Worm (Caenorhabditis elegans) whole organism, L1 larva: ENCODE measurements around the gene nhr-277.
A peak's percentile ranks its signal among the peaks of the same experiment; 100 is the strongest.

Source experiments
- C34B4.2 ChIP-seq: sonication (generic microtip); optimal IDR thresholded peaks from 2 replicates; lab custom pipeline; 2017; ENCODE audit warnings: mild to moderate bottlenecking, missing genetic modification characterization, missing compliant biosample characterization
- F16B12.6 ChIP-seq: fragments of 150-350 bp; optimal IDR thresholded peaks from 2 replicates; lab custom pipeline; 2014; ENCODE audit warnings: missing biosample characterization, missing genetic modification characterization
- aha-1 ChIP-seq: fragments of 150-350 bp; optimal IDR thresholded peaks from 2 replicates; lab custom pipeline; 2014; ENCODE audit warnings: missing biosample characterization, missing genetic modification characterization
- alr-1 ChIP-seq: fragments of 200-800 bp; sonication (Bioruptor generic); optimal IDR thresholded peaks from 2 replicates; lab custom pipeline; 2018; ENCODE audit warnings: borderline replicate concordance, mild to moderate bottlenecking, missing genetic modification characterization, missing compliant biosample characterization
- ama-1 ChIP-seq: fragments of 150-350 bp; optimal IDR thresholded peaks from 2 replicates; lab custom pipeline; 2014
- blmp-1 ChIP-seq: fragments of 150-350 bp; optimal IDR thresholded peaks from 2 replicates; lab custom pipeline; 2014; ENCODE audit warnings: missing biosample characterization, missing genetic modification characterization
- ceh-63 ChIP-seq: fragments of 200-800 bp; sonication (Bioruptor generic); optimal IDR thresholded peaks from 2 replicates; lab custom pipeline; 2018; ENCODE audit warnings: mild to moderate bottlenecking, missing genetic modification characterization, missing compliant biosample characterization
- ceh-82 ChIP-seq, 3 experiments: fragments of 150-350 bp in 1 of 3; sonication (generic microtip) in 2 of 3; optimal IDR thresholded peaks; 2 replicates each; lab custom pipeline; 2014 to 2017; ENCODE audit warnings: missing biosample characterization in 3 of 3, missing genetic modification characterization in 3 of 3
- ceh-88 ChIP-seq: fragments of 200-800 bp; sonication (Bioruptor generic); IDR thresholded peaks from 2 replicates; pipeline ENCODE4 v1.3.6; 2022; ENCODE audit warnings: missing genetic modification characterization, missing compliant biosample characterization
- ceh-90 ChIP-seq: sonication (generic microtip); optimal IDR thresholded peaks from 2 replicates; lab custom pipeline; 2016; ENCODE audit warnings: missing genetic modification characterization, missing compliant biosample characterization
- ces-1 ChIP-seq: fragments of 150-350 bp; optimal IDR thresholded peaks from 2 replicates; lab custom pipeline; 2014; ENCODE audit warnings: missing biosample characterization, missing genetic modification reagents, missing genetic modification characterization
- dpl-1 ChIP-seq, 3 experiments: fragments of 150-350 bp in 2 of 3; sonication (generic microtip) in 1 of 3; optimal IDR thresholded peaks; 2 replicates each; lab custom pipeline; 2014 to 2017; ENCODE audit warnings: missing biosample characterization in 3 of 3, missing genetic modification characterization in 3 of 3, missing genetic modification reagents in 3 of 3
- dsc-1 ChIP-seq: sonication (generic microtip); optimal IDR thresholded peaks from 2 replicates; lab custom pipeline; 2016; ENCODE audit warnings: mild to moderate bottlenecking, missing genetic modification characterization, missing compliant biosample characterization
- efl-1 ChIP-seq, 4 experiments: fragments of 150-350 bp; optimal IDR thresholded peaks in 3 of 4; peaks in 1 of 4; 1 replicate in 1 of 4; 2 replicates in 3 of 4; lab custom pipeline; 2014; ENCODE audit warnings: missing biosample characterization in 2 of 4, missing genetic modification characterization in 2 of 4, missing genetic modification reagents in 2 of 4
- egl-27 ChIP-seq, 2 experiments: fragments of 150-350 bp in 1 of 2; sonication (generic microtip); optimal IDR thresholded peaks; 3 replicates each; lab custom pipeline; 2017 to 2018; ENCODE audit warnings: missing biosample characterization in 2 of 2, missing genetic modification characterization in 2 of 2, missing genetic modification reagents in 2 of 2
- elt-2 ChIP-seq: sonication (generic microtip); optimal IDR thresholded peaks from 2 replicates; lab custom pipeline; 2016; ENCODE audit warnings: missing genetic modification characterization, mild to moderate bottlenecking, inconsistent platforms, missing compliant biosample characterization, missing genetic modification reagents
- elt-3 ChIP-seq, 6 experiments: fragments of 150-350 bp in 1 of 6; sonication (generic microtip); optimal IDR thresholded peaks; 2 replicates each; lab custom pipeline; 2017 to 2018; ENCODE audit warnings: missing biosample characterization in 6 of 6, missing genetic modification characterization in 6 of 6, inconsistent platforms in 1 of 6
- fkh-10 ChIP-seq: sonication (generic microtip); optimal IDR thresholded peaks from 2 replicates; lab custom pipeline; 2017; ENCODE audit warnings: missing biosample characterization, missing genetic modification reagents, missing genetic modification characterization
- fkh-4 ChIP-seq: sonication (generic microtip); optimal IDR thresholded peaks from 2 replicates; lab custom pipeline; 2016; ENCODE audit warnings: missing compliant biosample characterization, missing genetic modification characterization, borderline replicate concordance
- fos-1 ChIP-seq: fragments of 150-350 bp; optimal IDR thresholded peaks from 2 replicates; lab custom pipeline; 2014; ENCODE audit warnings: missing biosample characterization, missing genetic modification characterization
- hlh-17 ChIP-seq: fragments of 200-800 bp; sonication (Bioruptor generic); optimal IDR thresholded peaks from 2 replicates; lab custom pipeline; 2018; ENCODE audit warnings: missing genetic modification characterization, mild to moderate bottlenecking, missing compliant biosample characterization, moderate library complexity, borderline replicate concordance
- hlh-4 ChIP-seq: sonication (generic microtip); optimal IDR thresholded peaks from 2 replicates; lab custom pipeline; 2016; ENCODE audit warnings: mild to moderate bottlenecking, missing genetic modification characterization, missing compliant biosample characterization
- hpl-2 ChIP-seq: fragments of 150-350 bp; optimal IDR thresholded peaks from 2 replicates; lab custom pipeline; 2014; ENCODE audit warnings: missing biosample characterization, missing genetic modification reagents, missing genetic modification characterization
- jun-1 ChIP-seq: fragments of 150-350 bp; optimal IDR thresholded peaks from 2 replicates; lab custom pipeline; 2014; ENCODE audit warnings: missing biosample characterization, missing genetic modification reagents, missing genetic modification characterization
- lin-15B ChIP-seq: fragments of 150-350 bp; sonication (generic microtip); optimal IDR thresholded peaks from 3 replicates; lab custom pipeline; 2014; ENCODE audit warnings: missing biosample characterization, missing genetic modification characterization
- lin-39 ChIP-seq: fragments of 150-350 bp; optimal IDR thresholded peaks from 2 replicates; lab custom pipeline; 2014; ENCODE audit warnings: missing biosample characterization, missing genetic modification reagents, missing genetic modification characterization
- mab-9 ChIP-seq: fragments of 200-800 bp; sonication (Bioruptor generic); IDR thresholded peaks from 2 replicates; pipeline ENCODE4 v1.3.6; 2022; ENCODE audit warnings: missing genetic modification reagents, missing genetic modification characterization, missing compliant biosample characterization
- mdl-1 ChIP-seq, 2 experiments: fragments of 150-350 bp; optimal IDR thresholded peaks; 2 replicates each; lab custom pipeline; 2014 to 2017; ENCODE audit warnings: missing biosample characterization in 2 of 2, missing genetic modification characterization in 2 of 2, inconsistent platforms in 1 of 2
- mef-2 ChIP-seq: fragments of 150-350 bp; optimal IDR thresholded peaks from 2 replicates; lab custom pipeline; 2014; ENCODE audit warnings: missing biosample characterization, missing genetic modification characterization
- mep-1 ChIP-seq: fragments of 150-350 bp; optimal IDR thresholded peaks from 2 replicates; lab custom pipeline; 2014; ENCODE audit warnings: missing biosample characterization, missing genetic modification characterization
- nhr-11 ChIP-seq: fragments of 150-350 bp; optimal IDR thresholded peaks from 2 replicates; lab custom pipeline; 2014; ENCODE audit warnings: missing biosample characterization, missing genetic modification characterization
- nhr-19 ChIP-seq: fragments of 200-800 bp; sonication (Bioruptor generic); conservative IDR thresholded peaks from 2 replicates; pipeline ENCODE4 v1.3.6; 2022; ENCODE audit warnings: missing genetic modification characterization, missing compliant biosample characterization
- nhr-20 ChIP-seq: sonication (generic microtip); optimal IDR thresholded peaks from 2 replicates; lab custom pipeline; 2016; ENCODE audit warnings: mild to moderate bottlenecking, missing genetic modification characterization, missing compliant biosample characterization
- nhr-237 ChIP-seq: fragments of 150-350 bp; optimal IDR thresholded peaks from 2 replicates; lab custom pipeline; 2014; ENCODE audit warnings: missing biosample characterization, missing genetic modification characterization
- nhr-47 ChIP-seq: sonication (generic microtip); optimal IDR thresholded peaks from 2 replicates; lab custom pipeline; 2016; ENCODE audit warnings: mild to moderate bottlenecking, missing genetic modification characterization, moderate library complexity, missing compliant biosample characterization
- nhr-71 ChIP-seq: sonication (generic microtip); optimal IDR thresholded peaks from 2 replicates; lab custom pipeline; 2016; ENCODE audit warnings: mild to moderate bottlenecking, missing genetic modification characterization, moderate library complexity, missing compliant biosample characterization
- nhr-84 ChIP-seq: sonication (generic microtip); optimal IDR thresholded peaks from 2 replicates; lab custom pipeline; 2017; ENCODE audit warnings: missing biosample characterization, missing genetic modification characterization
- nhr-90 ChIP-seq: sonication (generic microtip); optimal IDR thresholded peaks from 2 replicates; lab custom pipeline; 2016; ENCODE audit warnings: mild to moderate bottlenecking, missing genetic modification characterization, missing compliant biosample characterization; ENCODE audit not compliant: poor library complexity
- pag-3 ChIP-seq: sonication (generic microtip); optimal IDR thresholded peaks from 2 replicates; lab custom pipeline; 2017; ENCODE audit warnings: missing genetic modification characterization, mild to moderate bottlenecking, missing compliant biosample characterization, antibody characterized with exemption, borderline replicate concordance; ENCODE audit not compliant: insufficient read depth
- rnt-1 ChIP-seq: sonication (generic microtip); optimal IDR thresholded peaks from 2 replicates; lab custom pipeline; 2016; ENCODE audit warnings: mild to moderate bottlenecking, missing genetic modification characterization, moderate library complexity, missing compliant biosample characterization
- skn-1 ChIP-seq: fragments of 150-350 bp; optimal IDR thresholded peaks from 2 replicates; lab custom pipeline; 2014; ENCODE audit warnings: missing biosample characterization, missing genetic modification characterization
- snpc-4 ChIP-seq: fragments of 150-350 bp; optimal IDR thresholded peaks from 2 replicates; lab custom pipeline; 2014; ENCODE audit warnings: missing biosample characterization, missing genetic modification characterization
- sptf-1 ChIP-seq: fragments of 150-350 bp; optimal IDR thresholded peaks from 2 replicates; lab custom pipeline; 2014; ENCODE audit warnings: missing biosample characterization, missing genetic modification characterization
- swsn-7 ChIP-seq: sonication (generic microtip); optimal IDR thresholded peaks from 2 replicates; lab custom pipeline; 2016; ENCODE audit warnings: missing genetic modification characterization, missing compliant biosample characterization
- tbx-2 ChIP-seq: sonication (generic microtip); optimal IDR thresholded peaks from 2 replicates; lab custom pipeline; 2016; ENCODE audit warnings: missing genetic modification characterization, missing compliant biosample characterization
- unc-30 ChIP-seq: sonication (generic microtip); optimal IDR thresholded peaks from 2 replicates; lab custom pipeline; 2017; ENCODE audit warnings: missing biosample characterization, missing genetic modification characterization
- unc-62 ChIP-seq: fragments of 150-350 bp; optimal IDR thresholded peaks from 2 replicates; lab custom pipeline; 2014; ENCODE audit warnings: missing biosample characterization, missing genetic modification reagents, missing genetic modification characterization
- vab-15 ChIP-seq: sonication (generic microtip); optimal IDR thresholded peaks from 2 replicates; lab custom pipeline; 2017; ENCODE audit warnings: missing genotype, mild to moderate bottlenecking, missing genetic modification characterization, missing compliant biosample characterization

Gene nhr-277

ce11 chrIV:2773382-2773979, 30.7 kb downstream of the nhr-277 start (continued):
- TF ChIP-seq mdl-1 (tag; optimal IDR thresholded peaks at IDR 0.05; lab: Kevin White, UChicago) (peak in 1 of 2 experiments; percentile 25), alr-1 (tag; lab: Kevin White, UChicago) (no peak), egl-27 (tag; optimal IDR thresholded peaks at IDR 0.05; lab: Kevin White, UChicago) (no peak), rnt-1 (tag; lab: Kevin White, UChicago) (peak; percentile 22), nhr-84 (no peak), nhr-237 (tag; lab: Kevin White, UChicago) (no peak), nhr-11 (tag; lab: Kevin White, UChicago) (no peak), elt-2 (tag; lab: Kevin White, UChicago) (no peak), dsc-1 (no peak), ceh-90 (tag; lab: Kevin White, UChicago) (no peak), elt-3 (tag; optimal IDR thresholded peaks at IDR 0.05; lab: Kevin White, UChicago) (peak in 2 of 6 experiments; percentile 23 to 64), jun-1 (tag; lab: Kevin White, UChicago) (no peak), hpl-2 (GFP tag; lab: Kevin White, UChicago) (no peak), ces-1 (GFP tag; lab: Kevin White, UChicago) (no peak), nhr-19 (GFP tag; lab: Robert Waterston, UW) (peak; percentile 12), nhr-47 (tag; lab: Kevin White, UChicago) (peak; percentile 42), blmp-1 (peak; percentile 86), C34B4.2 (tag; lab: Kevin White, UChicago) (no peak), fos-1 (tag; lab: Kevin White, UChicago) (no peak), vab-15 (tag; lab: Kevin White, UChicago) (no peak), lin-15B (tag; lab: Kevin White, UChicago) (no peak), hlh-4 (tag; lab: Kevin White, UChicago) (no peak), lin-39 (tag; lab: Kevin White, UChicago) (no peak), nhr-71 (tag; lab: Kevin White, UChicago) (peak; percentile 77), mef-2 (tag; lab: Kevin White, UChicago) (no peak), tbx-2 (peak; percentile 30), F16B12.6 (tag; lab: Kevin White, UChicago) (no peak), skn-1 (no peak), fkh-4 (tag; lab: Kevin White, UChicago) (no peak), efl-1 (optimal IDR thresholded peaks at IDR 0.05; lab: Kevin White, UChicago) (no peak), efl-1 (GFP tag; optimal IDR thresholded peaks at IDR 0.05 in 1 of 2; lab: Kevin White, UChicago) (peak; percentile 11 to 64), mab-9 (no peak), unc-30 (tag; lab: Kevin White, UChicago) (no peak), ceh-88 (GFP tag; lab: Robert Waterston, UW) (no peak), unc-62 (GFP tag; lab: Kevin White, UChicago) (no peak), ama-1 (lab: Kevin White, UChicago) (peak; percentile 73), pag-3 (tag; lab: Kevin White, UChicago) (peak; percentile 14), nhr-90 (tag; lab: Kevin White, UChicago) (peak; percentile 30)

ce11 chrIV:2774500-2774899, 31.7 kb downstream of the nhr-277 start:
- TF ChIP-seq nhr-47 (tag; lab: Kevin White, UChicago) (peak; percentile 81), fos-1 (tag; lab: Kevin White, UChicago) (peak; percentile 72), elt-2 (tag; lab: Kevin White, UChicago) (peak; percentile 16), dpl-1 (GFP tag; optimal IDR thresholded peaks at IDR 0.05; lab: Kevin White, UChicago) (peak; percentile 49 to 68 (median 67)), fkh-10 (GFP tag; lab: Kevin White, UChicago) (no peak), aha-1 (tag; lab: Kevin White, UChicago) (no peak), nhr-20 (tag; lab: Kevin White, UChicago) (peak; percentile 93), skn-1 (peak; percentile 91), dsc-1 (peak; percentile 28), hlh-17 (GFP tag; lab: Kevin White, UChicago) (no peak), unc-62 (GFP tag; lab: Kevin White, UChicago) (no peak), snpc-4 (tag; lab: Kevin White, UChicago) (peak; percentile 9), ceh-82 (tag; optimal IDR thresholded peaks at IDR 0.05; lab: Kevin White, UChicago) (peak; percentile 12 to 75 (median 55)), hpl-2 (GFP tag; lab: Kevin White, UChicago) (peak; percentile 65), nhr-237 (tag; lab: Kevin White, UChicago) (peak; percentile 70), sptf-1 (no peak), efl-1 (optimal IDR thresholded peaks at IDR 0.05; lab: Kevin White, UChicago) (peak; percentile 69 to 71), efl-1 (GFP tag; optimal IDR thresholded peaks at IDR 0.05 in 1 of 2; lab: Kevin White, UChicago) (peak; percentile 62 to 96), swsn-7 (tag; lab: Kevin White, UChicago) (peak; percentile 84), pag-3 (tag; lab: Kevin White, UChicago) (peak; percentile 96), nhr-19 (GFP tag; lab: Robert Waterston, UW) (peak; percentile 92), mep-1 (tag; lab: Kevin White, UChicago) (peak; percentile 94), ces-1 (GFP tag; lab: Kevin White, UChicago) (no peak), ceh-63 (no peak)
